Fruit fly (Drosophila melanogaster) S2 (cell line): Measurements from ENCODE around the gene CG14020.

ENCODE experiments used
- CG8478 ChIP-seq: fragments of >200 bp; optimal IDR thresholded peaks from 2 replicates; lab custom pipeline; 2018
- CTCF ChIP-seq, 2 experiments: fragments of >200 bp; optimal IDR thresholded peaks; 2 replicates each; lab custom pipeline; 2018

- no peak for TF ChIP-seq CG8478 (lab: Kevin White, UChicago)
- no peak for TF ChIP-seq CTCF (optimal IDR thresholded peaks at IDR 0.05; lab: Kevin White, UChicago)
Observed at dm6 chr2L:5499458-5499857, 18.1 kb upstream of the CG14020 start.
